Worm (Caenorhabditis elegans) whole organism, late embryonic: ENCODE data around the gene deg-1.

ENCODE experiments used
- K09A11.1 ChIP-seq: sonication (generic microtip); optimal IDR thresholded peaks from 2 replicates; lab custom pipeline; 2017; ENCODE audit warnings: antibody characterized with exemption, mild to moderate bottlenecking, missing genetic modification characterization, missing compliant biosample characterization; ENCODE audit not compliant: insufficient read depth
- ama-1 ChIP-seq: fragments of 150-350 bp; optimal IDR thresholded peaks from 2 replicates; lab custom pipeline; 2014
- ceh-9 ChIP-seq: sonication (generic microtip); optimal IDR thresholded peaks from 2 replicates; lab custom pipeline; 2016; ENCODE audit warnings: mild to moderate bottlenecking, missing genetic modification characterization, inconsistent platforms, missing compliant biosample characterization
- elt-2 ChIP-seq: sonication (generic microtip); optimal IDR thresholded peaks from 2 replicates; lab custom pipeline; 2016; ENCODE audit warnings: missing genetic modification reagents, missing genetic modification characterization, missing compliant biosample characterization
- fkh-10 ChIP-seq: fragments of 150-350 bp; optimal IDR thresholded peaks from 2 replicates; lab custom pipeline; 2014; ENCODE audit warnings: missing biosample characterization, missing genetic modification reagents, missing genetic modification characterization
- hlh-30 ChIP-seq: sonication (generic microtip); optimal IDR thresholded peaks from 2 replicates; lab custom pipeline; 2017; ENCODE audit warnings: antibody characterized with exemption, missing genetic modification characterization, missing compliant biosample characterization; ENCODE audit not compliant: insufficient read depth
- hlh-6 ChIP-seq: sonication (generic microtip); optimal IDR thresholded peaks from 2 replicates; lab custom pipeline; 2016; ENCODE audit warnings: missing genotype, missing genetic modification characterization, missing compliant biosample characterization
- nfya-1 ChIP-seq: sonication (generic microtip); optimal IDR thresholded peaks from 2 replicates; lab custom pipeline; 2017; ENCODE audit warnings: missing genetic modification characterization, mild to moderate bottlenecking, missing compliant biosample characterization, antibody characterized with exemption, moderate library complexity
- nhr-11 ChIP-seq: fragments of 150-350 bp; optimal IDR thresholded peaks from 2 replicates; lab custom pipeline; 2014; ENCODE audit warnings: missing biosample characterization, missing genetic modification characterization
- rnt-1 ChIP-seq: sonication (generic microtip); optimal IDR thresholded peaks from 2 replicates; lab custom pipeline; 2016; ENCODE audit warnings: missing genetic modification characterization, missing compliant biosample characterization
- sdc-2 ChIP-seq: sonication (generic microtip); optimal IDR thresholded peaks from 2 replicates; lab custom pipeline; 2016; ENCODE audit warnings: missing genotype, missing genetic modification characterization, missing compliant biosample characterization
- zip-5 ChIP-seq: sonication (generic microtip); optimal IDR thresholded peaks from 2 replicates; lab custom pipeline; 2016; ENCODE audit warnings: missing genetic modification characterization, missing compliant biosample characterization

- TF ChIP-seq ama-1 (lab: Kevin White, UChicago) (no peak), K09A11.1 (no peak), zip-5 (no peak), ceh-9 (no peak), nhr-11 (tag; lab: Kevin White, UChicago) (no peak), hlh-30 (no peak), rnt-1 (tag; lab: Kevin White, UChicago) (no peak), hlh-6 (tag; lab: Kevin White, UChicago) (no peak), nfya-1 (tag; lab: Kevin White, UChicago) (no peak), elt-2 (tag; lab: Kevin White, UChicago) (no peak), fkh-10 (no peak), sdc-2 (tag; lab: Kevin White, UChicago) (no peak)
Measured at ce11 chrX:7773714-7774318, 20.9 kb downstream of the deg-1 start.
